Worm (Caenorhabditis elegans) whole organism, young adult: ENCODE results near the gene sru-37.

ENCODE experiments used
- D2030.7 ChIP-seq: fragments of 200-800 bp; sonication (Bioruptor generic); IDR thresholded peaks from 2 replicates; pipeline ENCODE4 v1.3.6; 2022; ENCODE audit warnings: missing genetic modification reagents, missing genetic modification characterization, missing compliant biosample characterization
- F37B4.10 ChIP-seq: fragments of 200-800 bp; sonication (Bioruptor generic); IDR thresholded peaks from 2 replicates; pipeline ENCODE4 v1.3.6; 2022; ENCODE audit warnings: missing genetic modification characterization, missing compliant biosample characterization
- F57C9.4 ChIP-seq: sonication (generic microtip); optimal IDR thresholded peaks from 2 replicates; lab custom pipeline; 2017; ENCODE audit warnings: mild to moderate bottlenecking, missing genetic modification characterization, missing compliant biosample characterization
- K12H6.12 ChIP-seq: fragments of 200-800 bp; sonication (Bioruptor generic); optimal IDR thresholded peaks from 2 replicates; lab custom pipeline; 2018; ENCODE audit warnings: mild to moderate bottlenecking, missing genetic modification characterization, missing compliant biosample characterization
- T26A5.8 ChIP-seq: sonication (generic microtip); optimal IDR thresholded peaks from 2 replicates; lab custom pipeline; 2016; ENCODE audit warnings: missing genetic modification characterization, missing compliant biosample characterization
- Y56A3A.18 ChIP-seq: fragments of 200-800 bp; sonication (Bioruptor generic); IDR thresholded peaks from 2 replicates; pipeline ENCODE4 v1.3.6; 2022; ENCODE audit warnings: missing genetic modification reagents, missing genetic modification characterization, missing compliant biosample characterization
- Y95B8A.8 ChIP-seq: fragments of 200-800 bp; sonication (Bioruptor generic); IDR thresholded peaks from 2 replicates; pipeline ENCODE4 v1.3.6; 2022; ENCODE audit warnings: missing genetic modification reagents, missing genetic modification characterization, missing compliant biosample characterization
- ZK185.1 ChIP-seq: sonication (generic microtip); optimal IDR thresholded peaks from 2 replicates; lab custom pipeline; 2016; ENCODE audit warnings: mild to moderate bottlenecking, missing genetic modification characterization, missing compliant biosample characterization; ENCODE audit not compliant: poor library complexity, severe bottlenecking
- ama-1 ChIP-seq, 3 experiments: fragments of 150-350 bp in 1 of 3; sonication (generic microtip) in 2 of 3; optimal IDR thresholded peaks; 2 replicates each; lab custom pipeline; 2014 to 2018; ENCODE audit warnings: missing biosample characterization in 2 of 3, missing genetic modification characterization in 2 of 3, missing genetic modification reagents in 2 of 3
- attf-5 ChIP-seq: fragments of 200-800 bp; sonication (Bioruptor generic); optimal IDR thresholded peaks from 2 replicates; lab custom pipeline; 2018; ENCODE audit warnings: mild to moderate bottlenecking, missing genetic modification characterization, missing compliant biosample characterization
- ccch-3 ChIP-seq: fragments of 200-800 bp; sonication (Bioruptor generic); optimal IDR thresholded peaks from 2 replicates; lab custom pipeline; 2018; ENCODE audit warnings: mild to moderate bottlenecking, missing genetic modification characterization, missing compliant biosample characterization
- cebp-2 ChIP-seq: fragments of 200-800 bp; sonication (Bioruptor generic); IDR thresholded peaks from 2 replicates; pipeline ENCODE4 v1.3.6; 2022; ENCODE audit warnings: missing genetic modification characterization, missing compliant biosample characterization
- ceh-40 ChIP-seq: fragments of 200-800 bp; sonication (Bioruptor generic); IDR thresholded peaks from 2 replicates; pipeline ENCODE4 v1.3.6; 2022; ENCODE audit warnings: missing genetic modification characterization, missing compliant biosample characterization
- ceh-79 ChIP-seq: sonication (generic microtip); optimal IDR thresholded peaks from 2 replicates; lab custom pipeline; 2017; ENCODE audit warnings: mild to moderate bottlenecking, missing genetic modification characterization, missing compliant biosample characterization
- chd-7 ChIP-seq: sonication (generic microtip); optimal IDR thresholded peaks from 2 replicates; lab custom pipeline; 2016; ENCODE audit warnings: mild to moderate bottlenecking, missing genetic modification characterization, moderate library complexity, missing compliant biosample characterization
- efl-1 ChIP-seq: fragments of 150-350 bp; optimal IDR thresholded peaks from 2 replicates; lab custom pipeline; 2014; ENCODE audit warnings: missing biosample characterization, missing genetic modification reagents, missing genetic modification characterization
- egl-44 ChIP-seq: fragments of 200-800 bp; sonication (Bioruptor generic); IDR thresholded peaks from 2 replicates; pipeline ENCODE4 v1.3.6; 2022; ENCODE audit warnings: missing genetic modification reagents, missing genetic modification characterization, missing compliant biosample characterization
- ekl-4 ChIP-seq: fragments of 200-800 bp; sonication (Bioruptor generic); IDR thresholded peaks from 2 replicates; pipeline ENCODE4 v1.3.6; 2022; ENCODE audit warnings: missing genetic modification reagents, missing genetic modification characterization, missing compliant biosample characterization
- fkh-3 ChIP-seq: sonication (generic microtip); optimal IDR thresholded peaks from 2 replicates; lab custom pipeline; 2016; ENCODE audit warnings: mild to moderate bottlenecking, missing genetic modification characterization, missing compliant biosample characterization
- gei-17 ChIP-seq: fragments of 200-800 bp; sonication (Bioruptor generic); optimal IDR thresholded peaks from 2 replicates; lab custom pipeline; 2018; ENCODE audit warnings: mild to moderate bottlenecking, missing genetic modification characterization, missing compliant biosample characterization
- hmg-20 ChIP-seq: fragments of 200-800 bp; sonication (Bioruptor generic); IDR thresholded peaks from 2 replicates; pipeline ENCODE4 v1.3.6; 2022; ENCODE audit warnings: missing genetic modification reagents, missing genetic modification characterization, missing compliant biosample characterization
- hrde-1 ChIP-seq: sonication (generic microtip); optimal IDR thresholded peaks from 2 replicates; lab custom pipeline; 2016; ENCODE audit warnings: missing genetic modification characterization, mild to moderate bottlenecking, missing compliant biosample characterization, moderate library complexity, missing genotype, missing genetic modification reagents, borderline replicate concordance
- lin-35 ChIP-seq, 3 experiments: fragments of 150-350 bp in 2 of 3; sonication (generic microtip) in 1 of 3; optimal IDR thresholded peaks; 2 replicates each; lab custom pipeline; 2014 to 2018; ENCODE audit warnings: missing biosample characterization in 3 of 3, missing genetic modification characterization in 3 of 3, missing genetic modification reagents in 3 of 3
- lin-40 ChIP-seq: sonication (generic microtip); optimal IDR thresholded peaks from 2 replicates; lab custom pipeline; 2016; ENCODE audit warnings: missing genetic modification characterization, mild to moderate bottlenecking, missing compliant biosample characterization, missing genotype, missing genetic modification reagents
- lin-54 ChIP-seq: fragments of 200-800 bp; sonication (Bioruptor generic); optimal IDR thresholded peaks from 2 replicates; lab custom pipeline; 2018; ENCODE audit warnings: mild to moderate bottlenecking, missing genetic modification characterization, missing compliant biosample characterization
- lir-1 ChIP-seq: fragments of 200-800 bp; sonication (Bioruptor generic); conservative IDR thresholded peaks from 2 replicates; pipeline ENCODE4 v1.3.6; 2022; ENCODE audit warnings: missing genetic modification reagents, missing genetic modification characterization, missing compliant biosample characterization
- mel-28 ChIP-seq: sonication (generic microtip); optimal IDR thresholded peaks from 2 replicates; lab custom pipeline; 2016; ENCODE audit warnings: borderline replicate concordance, mild to moderate bottlenecking, missing genetic modification characterization, missing compliant biosample characterization
- mes-4 ChIP-seq: sonication (generic microtip); optimal IDR thresholded peaks from 2 replicates; lab custom pipeline; 2016; ENCODE audit warnings: missing genotype, missing genetic modification characterization, missing compliant biosample characterization
- nhr-179 ChIP-seq: sonication (generic microtip); optimal IDR thresholded peaks from 2 replicates; lab custom pipeline; 2016; ENCODE audit warnings: mild to moderate bottlenecking, missing genetic modification characterization, missing compliant biosample characterization
- nhr-27 ChIP-seq: fragments of 200-800 bp; sonication (Bioruptor generic); optimal IDR thresholded peaks from 2 replicates; lab custom pipeline; 2018; ENCODE audit warnings: mild to moderate bottlenecking, missing genetic modification characterization, moderate library complexity, missing compliant biosample characterization
- pbrm-1 ChIP-seq: fragments of 200-800 bp; sonication (Bioruptor generic); IDR thresholded peaks from 2 replicates; pipeline ENCODE4 v1.3.6; 2022; ENCODE audit warnings: missing genetic modification reagents, missing genetic modification characterization, missing compliant biosample characterization
- pha-4 ChIP-seq: fragments of 150-350 bp; sonication (generic microtip); optimal IDR thresholded peaks from 2 replicates; lab custom pipeline; 2014; ENCODE audit warnings: missing biosample characterization, missing genetic modification reagents, missing genetic modification characterization
- rpc-1 ChIP-seq, 2 experiments: fragments of 150-350 bp in 1 of 2; sonication (generic microtip) in 1 of 2; optimal IDR thresholded peaks; 2 replicates each; lab custom pipeline; 2014 to 2018; ENCODE audit warnings: missing biosample characterization in 1 of 2, missing genetic modification characterization in 1 of 2, missing genetic modification reagents in 1 of 2, missing genotype in 1 of 2
- sdz-38 ChIP-seq: sonication (generic microtip); optimal IDR thresholded peaks from 2 replicates; lab custom pipeline; 2016; ENCODE audit warnings: missing genotype, missing genetic modification characterization, missing compliant biosample characterization
- snpc-4 ChIP-seq, 5 experiments: fragments of 150-350 bp in 1 of 5; sonication (generic microtip) in 4 of 5; optimal IDR thresholded peaks; 2 replicates each; lab custom pipeline; 2014 to 2018; ENCODE audit warnings: missing genetic modification characterization in 5 of 5, missing biosample characterization in 3 of 5, antibody characterized with exemption in 2 of 5, mild to moderate bottlenecking in 2 of 5, missing compliant biosample characterization in 2 of 5, missing genotype in 2 of 5, moderate library complexity in 2 of 5, missing genetic modification reagents in 1 of 5
- sptf-2 ChIP-seq: fragments of 200-800 bp; sonication (Bioruptor generic); optimal IDR thresholded peaks from 2 replicates; lab custom pipeline; 2018; ENCODE audit warnings: mild to moderate bottlenecking, missing genetic modification characterization, missing compliant biosample characterization
- tlf-1 ChIP-seq: fragments of 200-800 bp; sonication (Bioruptor generic); optimal IDR thresholded peaks from 2 replicates; lab custom pipeline; 2018; ENCODE audit warnings: mild to moderate bottlenecking, missing genetic modification characterization, missing compliant biosample characterization
- unc-130 ChIP-seq: sonication (generic microtip); optimal IDR thresholded peaks from 2 replicates; lab custom pipeline; 2016; ENCODE audit warnings: missing genetic modification reagents, missing genetic modification characterization, missing compliant biosample characterization
- unc-62 ChIP-seq: fragments of 150-350 bp; optimal IDR thresholded peaks from 2 replicates; lab custom pipeline; 2014; ENCODE audit warnings: missing biosample characterization, missing genetic modification reagents, missing genetic modification characterization
- zim-3 ChIP-seq: sonication (generic microtip); optimal IDR thresholded peaks from 2 replicates; lab custom pipeline; 2017; ENCODE audit warnings: mild to moderate bottlenecking, missing genetic modification characterization, moderate library complexity, missing compliant biosample characterization
- ztf-18 ChIP-seq: sonication (generic microtip); optimal IDR thresholded peaks from 2 replicates; lab custom pipeline; 2016; ENCODE audit warnings: missing genotype, mild to moderate bottlenecking, missing genetic modification characterization, missing compliant biosample characterization
- ztf-22 ChIP-seq: fragments of 200-800 bp; sonication (Bioruptor generic); optimal IDR thresholded peaks from 2 replicates; lab custom pipeline; 2018; ENCODE audit warnings: mild to moderate bottlenecking, missing genetic modification characterization, moderate library complexity, missing compliant biosample characterization

Gene sru-37

ce11 chrV:9833900-9834299, 28.6 kb downstream of the sru-37 start, which contains the start of gene sru-40:
Gene sru-40 (minus strand): TSS chrV:9834000.
- TF ChIP-seq nhr-27 (tag; lab: Kevin White, UChicago) = no peak
- TF ChIP-seq ztf-22 (GFP tag; lab: Kevin White, UChicago) = no peak
- TF ChIP-seq lin-35 (GFP tag; optimal IDR thresholded peaks at IDR 0.05; lab: Kevin White, UChicago) = no peak
- no peak for TF ChIP-seq pbrm-1 (GFP tag; lab: Robert Waterston, UW)
- no peak for TF ChIP-seq rpc-1 (optimal IDR thresholded peaks at IDR 0.05; lab: Kevin White, UChicago)
- no peak for TF ChIP-seq rpc-1 (tag; optimal IDR thresholded peaks at IDR 0.05; lab: Kevin White, UChicago)
- TF ChIP-seq unc-130 (GFP tag; lab: Kevin White, UChicago) = no peak
- TF ChIP-seq D2030.7 (GFP tag; lab: Robert Waterston, UW) = no peak
- TF ChIP-seq ztf-18 (tag; lab: Kevin White, UChicago) = no peak
- TF ChIP-seq snpc-4 (GFP tag; optimal IDR thresholded peaks at IDR 0.05; lab: Kevin White, UChicago) = no peak
- no peak for TF ChIP-seq snpc-4 (tag; optimal IDR thresholded peaks at IDR 0.05; lab: Kevin White, UChicago)

- no peak for TF ChIP-seq Y95B8A.8 (GFP tag; lab: Robert Waterston, UW)
- TF ChIP-seq cebp-2 (GFP tag; lab: Robert Waterston, UW) = no peak
- no peak for TF ChIP-seq unc-62
- no peak for TF ChIP-seq mes-4 (tag; lab: Kevin White, UChicago)
- TF ChIP-seq K12H6.12 (tag; lab: Kevin White, UChicago) = no peak
- no peak for TF ChIP-seq Y56A3A.18 (GFP tag; lab: Robert Waterston, UW)
- TF ChIP-seq pha-4 (tag; lab: Kevin White, UChicago) = no peak
- no peak for TF ChIP-seq ccch-3 (GFP tag; lab: Kevin White, UChicago)
- TF ChIP-seq ztf-18 (tag; lab: Kevin White, UChicago) = no peak
- TF ChIP-seq T26A5.8 (tag; lab: Kevin White, UChicago) = no peak
- no peak for TF ChIP-seq sptf-2 (GFP tag; lab: Kevin White, UChicago)
- no peak for TF ChIP-seq fkh-3
- TF ChIP-seq hrde-1 (tag; lab: Kevin White, UChicago) = no peak
- TF ChIP-seq ZK185.1 (tag; lab: Kevin White, UChicago) = no peak
- no peak for TF ChIP-seq ama-1 (optimal IDR thresholded peaks at IDR 0.05; lab: Kevin White, UChicago)
- TF ChIP-seq ama-1 (GFP tag; optimal IDR thresholded peaks at IDR 0.05; lab: Kevin White, UChicago) = no peak
- no peak for TF ChIP-seq gei-17 (GFP tag; lab: Kevin White, UChicago)
- no peak for TF ChIP-seq attf-5
- no peak for TF ChIP-seq zim-3 (tag; lab: Kevin White, UChicago)
- TF ChIP-seq nhr-179 = no peak
Observed at ce11 chrV:9835945-9836344, 30.7 kb downstream of the sru-37 start, which contains the start of gene sru-38. Gene sru-38 (minus strand): TSS chrV:9836045.

ce11 chrV:9837679-9838078, 32.4 kb downstream of the sru-37 start, which contains the start of gene srsx-21:
Gene srsx-21 (plus strand): TSS chrV:9837979.
- TF ChIP-seq efl-1 (GFP tag; lab: Kevin White, UChicago) = no peak
- TF ChIP-seq ceh-40 (GFP tag; lab: Robert Waterston, UW) = no peak

ce11 chrV:9841376-9841775, 36.1 kb downstream of the sru-37 start, which contains the start of gene sru-36:
Gene sru-36 (plus strand): TSS chrV:9841676.
- TF ChIP-seq F57C9.4 (tag; lab: Kevin White, UChicago) (no peak), egl-44 (GFP tag; lab: Robert Waterston, UW) (no peak), lin-54 (no peak), ekl-4 (no peak), nhr-27 (tag; lab: Kevin White, UChicago) (no peak), F37B4.10 (GFP tag; lab: Robert Waterston, UW) (no peak), lin-40 (tag; lab: Kevin White, UChicago) (no peak), ceh-79 (tag; lab: Kevin White, UChicago) (no peak), ztf-22 (GFP tag; lab: Kevin White, UChicago) (no peak), cebp-2 (GFP tag; lab: Robert Waterston, UW) (no peak), lir-1 (GFP tag; lab: Robert Waterston, UW) (no peak), mel-28 (no peak), ama-1 (optimal IDR thresholded peaks at IDR 0.05; lab: Kevin White, UChicago) (no peak), ama-1 (GFP tag; optimal IDR thresholded peaks at IDR 0.05; lab: Kevin White, UChicago) (no peak), chd-7 (no peak), sdz-38 (tag; lab: Kevin White, UChicago) (no peak), hmg-20 (no peak), hrde-1 (tag; lab: Kevin White, UChicago) (no peak), tlf-1 (GFP tag; lab: Kevin White, UChicago) (no peak)
